Fruit fly (Drosophila melanogaster): Measurements from ENCODE around the gene Hcf.
A peak's percentile ranks its signal among the peaks of the same experiment; 100 is the strongest.

Hcf gene

dm6 chr4:406843-407242 lies 47.1 kb downstream of the Hcf start (continued):
- TF ChIP-seq CrebB (tag; optimal IDR thresholded peaks at IDR 0.05) (no peak), CG6854 (GFP tag; optimal IDR thresholded peaks at IDR 0.05) (no peak), CG12659 (GFP tag; optimal IDR thresholded peaks at IDR 0.05) (peak; percentile 23), CG6689 (GFP tag; IDR thresholded peaks at IDR 0.05) (0 out of 2 replicates have a peak, but pooled peaks have one; percentile 19), Tbp (GFP tag; optimal IDR thresholded peaks at IDR 0.05) (no peak), CG4360 (GFP tag; IDR thresholded peaks at IDR 0.05) (no peak), D19B (GFP tag; optimal IDR thresholded peaks at IDR 0.05) (no peak), Dip3 (GFP tag; optimal IDR thresholded peaks at IDR 0.05) (no peak), Gug (GFP tag; IDR thresholded peaks at IDR 0.05) (no peak), CG8924 (tag; optimal IDR thresholded peaks at IDR 0.05) (no peak), CG12104 (GFP tag; optimal IDR thresholded peaks at IDR 0.05) (no peak), ci (GFP tag; IDR thresholded peaks at IDR 0.05) (no peak; the same call in 2 of the 3 replicates), mam (GFP tag; optimal IDR thresholded peaks at IDR 0.05) (peak; percentile 12), fd64A (GFP tag; optimal IDR thresholded peaks at IDR 0.05) (no peak), CG7987 (GFP tag; optimal IDR thresholded peaks at IDR 0.05) (peak; percentile 23), CG15696 (tag; optimal IDR thresholded peaks at IDR 0.05) (peak; percentile 57), salm (tag; optimal IDR thresholded peaks at IDR 0.05) (no peak), HLH3B (GFP tag; IDR thresholded peaks at IDR 0.05) (no peak), CG17359 (tag; optimal IDR thresholded peaks at IDR 0.05) (peak; percentile 82), Opbp (GFP tag; IDR thresholded peaks at IDR 0.05; ENCODE audit: partially characterized antibody) (no peak), Bdp1 (GFP tag; optimal IDR thresholded peaks at IDR 0.05) (no peak), CG10209 (GFP tag; optimal IDR thresholded peaks at IDR 0.05) (peak; percentile 18), croc (GFP tag; conservative IDR thresholded peaks at IDR 0.05) (no peak), CG7271 (tag; optimal IDR thresholded peaks at IDR 0.05) (peak; percentile 38), CG34376 (GFP tag; optimal IDR thresholded peaks at IDR 0.05) (no peak), peb (GFP tag; IDR thresholded peaks at IDR 0.05) (no peak), CG3847 (GFP tag; IDR thresholded peaks at IDR 0.05) (no peak), CG8478 (optimal IDR thresholded peaks at IDR 0.05) (no peak), Six4 (GFP tag; optimal IDR thresholded peaks at IDR 0.05) (no peak), CG13775 (GFP tag; optimal IDR thresholded peaks at IDR 0.05) (no peak), sqz (GFP tag; optimal IDR thresholded peaks at IDR 0.05) (peak; percentile 60)

- TF ChIP-seq CG12391 (tag; optimal IDR thresholded peaks at IDR 0.05) = no peak
- TF ChIP-seq cg (GFP tag; optimal IDR thresholded peaks at IDR 0.05) = peak; percentile 38
- TF ChIP-seq slou (GFP tag; optimal IDR thresholded peaks at IDR 0.05) = no peak
- no peak for TF ChIP-seq CG34376 (GFP tag; optimal IDR thresholded peaks at IDR 0.05)
- no peak for TF ChIP-seq CG12104 (GFP tag; optimal IDR thresholded peaks at IDR 0.05)
- peak; percentile 19 for TF ChIP-seq D19B (GFP tag; optimal IDR thresholded peaks at IDR 0.05)
- peak; percentile 70; the same call in 1 of the 3 replicates for TF ChIP-seq CG2199 (GFP tag; IDR thresholded peaks at IDR 0.05)
- no peak for TF ChIP-seq Xbp1 (GFP tag; optimal IDR thresholded peaks at IDR 0.05)
- peak; percentile 30; the same call in 1 of the 3 replicates for TF ChIP-seq row (GFP tag; IDR thresholded peaks at IDR 0.05)
- no peak for TF ChIP-seq Dfd (GFP tag; optimal IDR thresholded peaks at IDR 0.05)
- TF ChIP-seq twi (tag; optimal IDR thresholded peaks at IDR 0.05) = peak; percentile 99
- no peak for TF ChIP-seq CG8290 (GFP tag; optimal IDR thresholded peaks at IDR 0.05)
- peak in 1 of 2 experiments; percentile 14 for TF ChIP-seq CG8290 (tag; optimal IDR thresholded peaks at IDR 0.05)
- TF ChIP-seq CG18262 (tag; optimal IDR thresholded peaks at IDR 0.05) = peak; percentile 44
- TF ChIP-seq eve (GFP tag; optimal IDR thresholded peaks at IDR 0.05) = peak in 1 of 2 experiments; percentile 29
- TF ChIP-seq CG3407 (GFP tag; optimal IDR thresholded peaks at IDR 0.05) = no peak
- TF ChIP-seq CG12769 (tag; optimal IDR thresholded peaks at IDR 0.05) = no peak
- no peak for TF ChIP-seq Tbp (GFP tag; optimal IDR thresholded peaks at IDR 0.05)
- no peak for TF ChIP-seq CG6791 (GFP tag; IDR thresholded peaks at IDR 0.05; ENCODE audit: partially characterized antibody)
These were observed 51.8 kb downstream of the Hcf start for dm6 chr4:411513-411912.
